Worm (Caenorhabditis elegans) whole organism, L1 larva: ENCODE results near the gene srh-291.

Experiments
- F16B12.6 ChIP-seq: fragments of 150-350 bp; optimal IDR thresholded peaks from 2 replicates; lab custom pipeline; 2014; ENCODE audit warnings: missing biosample characterization, missing genetic modification characterization
- alr-1 ChIP-seq: fragments of 200-800 bp; sonication (Bioruptor generic); optimal IDR thresholded peaks from 2 replicates; lab custom pipeline; 2018; ENCODE audit warnings: borderline replicate concordance, mild to moderate bottlenecking, missing genetic modification characterization, missing compliant biosample characterization
- aly-2 ChIP-seq: fragments of 150-350 bp; optimal IDR thresholded peaks from 2 replicates; lab custom pipeline; 2014; ENCODE audit warnings: missing biosample characterization, missing genetic modification characterization
- ama-1 ChIP-seq: fragments of 150-350 bp; optimal IDR thresholded peaks from 2 replicates; lab custom pipeline; 2014
- ceh-63 ChIP-seq: fragments of 200-800 bp; sonication (Bioruptor generic); optimal IDR thresholded peaks from 2 replicates; lab custom pipeline; 2018; ENCODE audit warnings: mild to moderate bottlenecking, missing genetic modification characterization, missing compliant biosample characterization
- ceh-8 ChIP-seq: fragments of 200-800 bp; sonication (Bioruptor generic); optimal IDR thresholded peaks from 2 replicates; lab custom pipeline; 2018; ENCODE audit warnings: mild to moderate bottlenecking, missing genetic modification characterization, moderate library complexity, missing compliant biosample characterization
- ceh-88 ChIP-seq: fragments of 200-800 bp; sonication (Bioruptor generic); IDR thresholded peaks from 2 replicates; pipeline ENCODE4 v1.3.6; 2022; ENCODE audit warnings: missing genetic modification characterization, missing compliant biosample characterization
- ceh-90 ChIP-seq: sonication (generic microtip); optimal IDR thresholded peaks from 2 replicates; lab custom pipeline; 2016; ENCODE audit warnings: missing genetic modification characterization, missing compliant biosample characterization
- ces-1 ChIP-seq: fragments of 150-350 bp; optimal IDR thresholded peaks from 2 replicates; lab custom pipeline; 2014; ENCODE audit warnings: missing biosample characterization, missing genetic modification reagents, missing genetic modification characterization
- dsc-1 ChIP-seq: sonication (generic microtip); optimal IDR thresholded peaks from 2 replicates; lab custom pipeline; 2016; ENCODE audit warnings: mild to moderate bottlenecking, missing genetic modification characterization, missing compliant biosample characterization
- efl-3 ChIP-seq: fragments of 200-800 bp; sonication (Bioruptor generic); optimal IDR thresholded peaks from 2 replicates; lab custom pipeline; 2018; ENCODE audit warnings: mild to moderate bottlenecking, missing genetic modification characterization, missing compliant biosample characterization
- elt-2 ChIP-seq: sonication (generic microtip); optimal IDR thresholded peaks from 2 replicates; lab custom pipeline; 2016; ENCODE audit warnings: missing genetic modification characterization, mild to moderate bottlenecking, inconsistent platforms, missing compliant biosample characterization, missing genetic modification reagents
- fkh-8 ChIP-seq: sonication (generic microtip); optimal IDR thresholded peaks from 2 replicates; lab custom pipeline; 2016; ENCODE audit warnings: mild to moderate bottlenecking, missing genetic modification characterization, missing compliant biosample characterization
- grh-1 ChIP-seq: fragments of 200-800 bp; sonication (Bioruptor generic); IDR thresholded peaks from 2 replicates; pipeline ENCODE4 v1.3.6; 2022; ENCODE audit warnings: missing genetic modification reagents, missing genetic modification characterization, missing compliant biosample characterization
- hpl-2 ChIP-seq: fragments of 150-350 bp; optimal IDR thresholded peaks from 2 replicates; lab custom pipeline; 2014; ENCODE audit warnings: missing biosample characterization, missing genetic modification reagents, missing genetic modification characterization
- isw-1 ChIP-seq: fragments of 200-800 bp; sonication (Bioruptor generic); IDR thresholded peaks from 2 replicates; pipeline ENCODE4 v1.3.6; 2022; ENCODE audit warnings: missing genetic modification characterization, missing compliant biosample characterization
- jun-1 ChIP-seq: fragments of 150-350 bp; optimal IDR thresholded peaks from 2 replicates; lab custom pipeline; 2014; ENCODE audit warnings: missing biosample characterization, missing genetic modification reagents, missing genetic modification characterization
- mep-1 ChIP-seq: fragments of 150-350 bp; optimal IDR thresholded peaks from 2 replicates; lab custom pipeline; 2014; ENCODE audit warnings: missing biosample characterization, missing genetic modification characterization
- nhr-12 ChIP-seq: sonication (generic microtip); optimal IDR thresholded peaks from 2 replicates; lab custom pipeline; 2017; ENCODE audit warnings: missing biosample characterization, missing genetic modification characterization
- nhr-19 ChIP-seq: fragments of 200-800 bp; sonication (Bioruptor generic); conservative IDR thresholded peaks from 2 replicates; pipeline ENCODE4 v1.3.6; 2022; ENCODE audit warnings: missing genetic modification characterization, missing compliant biosample characterization
- nhr-20 ChIP-seq: sonication (generic microtip); optimal IDR thresholded peaks from 2 replicates; lab custom pipeline; 2016; ENCODE audit warnings: mild to moderate bottlenecking, missing genetic modification characterization, missing compliant biosample characterization
- nhr-237 ChIP-seq: fragments of 150-350 bp; optimal IDR thresholded peaks from 2 replicates; lab custom pipeline; 2014; ENCODE audit warnings: missing biosample characterization, missing genetic modification characterization
- nhr-28 ChIP-seq: fragments of 150-350 bp; optimal IDR thresholded peaks from 2 replicates; lab custom pipeline; 2014; ENCODE audit warnings: missing biosample characterization, missing genetic modification characterization
- nhr-47 ChIP-seq: sonication (generic microtip); optimal IDR thresholded peaks from 2 replicates; lab custom pipeline; 2016; ENCODE audit warnings: mild to moderate bottlenecking, missing genetic modification characterization, moderate library complexity, missing compliant biosample characterization
- nhr-76 ChIP-seq: sonication (generic microtip); optimal IDR thresholded peaks from 2 replicates; lab custom pipeline; 2017; ENCODE audit warnings: missing biosample characterization, missing genetic modification characterization
- nhr-85 ChIP-seq: sonication (generic microtip); peaks from one replicate; lab custom pipeline; 2016; ENCODE audit warnings: missing genetic modification characterization, inconsistent platforms, missing compliant biosample characterization
- nhr-90 ChIP-seq: sonication (generic microtip); optimal IDR thresholded peaks from 2 replicates; lab custom pipeline; 2016; ENCODE audit warnings: mild to moderate bottlenecking, missing genetic modification characterization, missing compliant biosample characterization; ENCODE audit not compliant: poor library complexity
- pag-3 ChIP-seq: sonication (generic microtip); optimal IDR thresholded peaks from 2 replicates; lab custom pipeline; 2017; ENCODE audit warnings: missing genetic modification characterization, mild to moderate bottlenecking, missing compliant biosample characterization, antibody characterized with exemption, borderline replicate concordance; ENCODE audit not compliant: insufficient read depth
- pax-3 ChIP-seq: fragments of 200-800 bp; sonication (Bioruptor generic); optimal IDR thresholded peaks from 2 replicates; lab custom pipeline; 2018; ENCODE audit warnings: mild to moderate bottlenecking, missing genetic modification characterization, moderate library complexity, missing compliant biosample characterization
- rnt-1 ChIP-seq: sonication (generic microtip); optimal IDR thresholded peaks from 2 replicates; lab custom pipeline; 2016; ENCODE audit warnings: mild to moderate bottlenecking, missing genetic modification characterization, moderate library complexity, missing compliant biosample characterization
- skn-1 ChIP-seq: fragments of 150-350 bp; optimal IDR thresholded peaks from 2 replicates; lab custom pipeline; 2014; ENCODE audit warnings: missing biosample characterization, missing genetic modification characterization
- snu-23 ChIP-seq: sonication (generic microtip); optimal IDR thresholded peaks from 2 replicates; lab custom pipeline; 2016; ENCODE audit warnings: missing genetic modification characterization, missing compliant biosample characterization
- tlp-1 ChIP-seq: fragments of 150-350 bp; optimal IDR thresholded peaks from 2 replicates; lab custom pipeline; 2014; ENCODE audit warnings: missing biosample characterization, missing genetic modification characterization
- unc-62 ChIP-seq: fragments of 150-350 bp; optimal IDR thresholded peaks from 2 replicates; lab custom pipeline; 2014; ENCODE audit warnings: missing biosample characterization, missing genetic modification reagents, missing genetic modification characterization
- unc-98 ChIP-seq: fragments of 200-800 bp; sonication (Bioruptor generic); IDR thresholded peaks from 2 replicates; pipeline ENCODE4 v1.3.6; 2022; ENCODE audit warnings: missing genetic modification characterization, missing compliant biosample characterization
- vab-15 ChIP-seq: sonication (generic microtip); optimal IDR thresholded peaks from 2 replicates; lab custom pipeline; 2017; ENCODE audit warnings: missing genotype, mild to moderate bottlenecking, missing genetic modification characterization, missing compliant biosample characterization
- xbp-1 ChIP-seq: sonication (generic microtip); optimal IDR thresholded peaks from 2 replicates; lab custom pipeline; 2016; ENCODE audit warnings: missing genetic modification characterization, missing compliant biosample characterization
- ztf-11 ChIP-seq, 2 experiments: sonication (generic microtip); optimal IDR thresholded peaks; 2 replicates each; lab custom pipeline; 2016 to 2017; ENCODE audit warnings: missing genetic modification characterization in 2 of 2, missing biosample characterization in 1 of 2, missing compliant biosample characterization in 1 of 2
- ztf-4 ChIP-seq: fragments of 150-350 bp; optimal IDR thresholded peaks from 2 replicates; lab custom pipeline; 2014; ENCODE audit warnings: missing biosample characterization, missing genetic modification characterization

Gene srh-291

DNA sequence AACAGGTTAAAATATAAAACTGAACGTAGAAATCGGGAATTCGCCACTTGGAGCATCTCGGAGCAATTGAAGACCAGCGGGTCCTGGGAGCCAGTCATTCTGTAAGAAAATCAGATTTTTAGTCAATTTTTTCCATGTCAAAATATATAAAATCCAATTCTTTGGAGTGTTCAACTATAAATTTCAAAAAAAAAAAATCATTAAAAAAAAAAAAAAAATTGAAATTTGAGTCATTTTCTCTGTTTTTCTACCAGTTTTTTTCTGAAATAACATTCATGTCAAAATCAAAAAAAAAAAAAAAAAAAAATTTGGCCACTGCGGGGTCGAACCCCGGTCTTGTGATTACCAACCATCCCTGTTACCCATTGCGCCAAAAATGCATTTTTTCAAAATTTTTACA is 21.9 kb upstream of the srh-291 start, which contains the start of gene srab-12:
srab-12 (minus strand) TSS at position 101 of the 400 bp plus-strand sequence.
- TF ChIP-seq elt-2 (tag; lab: Kevin White, UChicago): no peak
- TF ChIP-seq vab-15 (tag; lab: Kevin White, UChicago): no peak
- no peak for TF ChIP-seq nhr-19
- no peak for TF ChIP-seq isw-1 (GFP tag; lab: Robert Waterston, UW)
- no peak for TF ChIP-seq nhr-20 (tag; lab: Kevin White, UChicago)
- no peak for TF ChIP-seq unc-62 (GFP tag; lab: Kevin White, UChicago)
- no peak for TF ChIP-seq jun-1 (tag; lab: Kevin White, UChicago)
- no peak for TF ChIP-seq ceh-90
- no peak for TF ChIP-seq ceh-63 (GFP tag; lab: Kevin White, UChicago)
- TF ChIP-seq ama-1 (lab: Kevin White, UChicago): no peak
- no peak for TF ChIP-seq pax-3 (tag; lab: Kevin White, UChicago)

- TF ChIP-seq snu-23 (GFP tag; lab: Kevin White, UChicago): no peak
- no peak for TF ChIP-seq efl-3
- TF ChIP-seq grh-1: no peak
- TF ChIP-seq nhr-85: no peak
- no peak for TF ChIP-seq ztf-11 (tag; optimal IDR thresholded peaks at IDR 0.05; lab: Kevin White, UChicago)
- TF ChIP-seq nhr-47: no peak
- no peak for TF ChIP-seq ztf-4
- TF ChIP-seq alr-1: no peak
- TF ChIP-seq pag-3 (tag; lab: Kevin White, UChicago): no peak
- no peak for TF ChIP-seq unc-98 (GFP tag; lab: Robert Waterston, UW)
- TF ChIP-seq ces-1 (GFP tag; lab: Kevin White, UChicago): no peak
Measured at ce11 chrV:17784363-17784762, 21.1 kb upstream of the srh-291 start.

DNA sequence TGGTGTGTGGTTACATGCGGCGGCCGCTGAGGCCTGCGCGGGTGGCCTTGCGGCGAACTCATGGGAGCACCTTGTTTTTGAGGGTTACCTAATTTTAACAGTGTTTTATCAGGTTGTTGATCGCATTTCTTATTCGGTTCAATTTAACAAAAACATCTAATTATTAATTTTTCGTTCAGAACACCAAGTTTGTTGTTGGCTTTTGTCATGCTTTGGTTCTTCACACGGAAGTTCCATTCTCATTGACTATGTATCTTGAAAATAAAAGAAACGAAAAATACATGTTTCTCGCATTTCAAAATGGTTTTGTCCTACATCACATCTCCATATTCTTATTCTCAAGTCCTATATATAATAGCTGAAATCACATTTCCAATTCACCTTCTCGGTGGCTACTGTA is 15.2 kb upstream of the srh-291 start, which contains the start of gene srh-290:
srh-290 (plus strand) TSS at position 301 of the 400 bp plus-strand sequence.
- TF ChIP-seq ceh-88 (GFP tag; lab: Robert Waterston, UW) (no peak), xbp-1 (no peak), elt-2 (tag; lab: Kevin White, UChicago) (no peak), efl-3 (no peak), snu-23 (GFP tag; lab: Kevin White, UChicago) (no peak), fkh-8 (tag; lab: Kevin White, UChicago) (no peak), nhr-28 (tag; lab: Kevin White, UChicago) (no peak), pag-3 (tag; lab: Kevin White, UChicago) (no peak), pax-3 (tag; lab: Kevin White, UChicago) (no peak), ceh-90 (no peak), aly-2 (tag; lab: Kevin White, UChicago) (no peak)

- TF ChIP-seq ama-1 (lab: Kevin White, UChicago): no peak
- TF ChIP-seq nhr-20 (tag; lab: Kevin White, UChicago): no peak
- TF ChIP-seq aly-2 (tag; lab: Kevin White, UChicago): no peak
- TF ChIP-seq jun-1 (tag; lab: Kevin White, UChicago): no peak
- no peak for TF ChIP-seq nhr-12 (tag; lab: Kevin White, UChicago)
- TF ChIP-seq skn-1 (tag; lab: Kevin White, UChicago): no peak
- TF ChIP-seq tlp-1 (tag; lab: Kevin White, UChicago): no peak
Measured at ce11 chrV:17793986-17794385, 11.4 kb upstream of the srh-291 start, which contains the start of gene srh-289. Gene srh-289 (minus strand): TSS chrV:17794086.

ce11 chrV:17795655-17796054 is 9.8 kb upstream of the srh-291 start, which contains the start of gene srh-288:
Gene srh-288 (minus strand): TSS chrV:17795755.
- TF ChIP-seq dsc-1 (tag; lab: Kevin White, UChicago): no peak
- no peak for TF ChIP-seq mep-1 (tag; lab: Kevin White, UChicago)
- no peak for TF ChIP-seq nhr-47
- no peak for TF ChIP-seq rnt-1 (tag; lab: Kevin White, UChicago)
- TF ChIP-seq fkh-8 (tag; lab: Kevin White, UChicago): no peak
- TF ChIP-seq nhr-90 (tag; lab: Kevin White, UChicago): no peak
- TF ChIP-seq grh-1: no peak
- TF ChIP-seq nhr-237 (tag; lab: Kevin White, UChicago): no peak
- no peak for TF ChIP-seq nhr-76 (tag; lab: Kevin White, UChicago)
- TF ChIP-seq hpl-2: no peak
- TF ChIP-seq ceh-63 (GFP tag; lab: Kevin White, UChicago): no peak
- TF ChIP-seq F16B12.6: no peak
- no peak for TF ChIP-seq ceh-8
- no peak for TF ChIP-seq elt-2 (tag; lab: Kevin White, UChicago)
- TF ChIP-seq vab-15 (tag; lab: Kevin White, UChicago): no peak
- TF ChIP-seq pax-3 (tag; lab: Kevin White, UChicago): no peak
- TF ChIP-seq, all 84 proteins: peak for 0
